Worm (Caenorhabditis elegans): Measurements from ENCODE around the gene mob-4.

DNA sequence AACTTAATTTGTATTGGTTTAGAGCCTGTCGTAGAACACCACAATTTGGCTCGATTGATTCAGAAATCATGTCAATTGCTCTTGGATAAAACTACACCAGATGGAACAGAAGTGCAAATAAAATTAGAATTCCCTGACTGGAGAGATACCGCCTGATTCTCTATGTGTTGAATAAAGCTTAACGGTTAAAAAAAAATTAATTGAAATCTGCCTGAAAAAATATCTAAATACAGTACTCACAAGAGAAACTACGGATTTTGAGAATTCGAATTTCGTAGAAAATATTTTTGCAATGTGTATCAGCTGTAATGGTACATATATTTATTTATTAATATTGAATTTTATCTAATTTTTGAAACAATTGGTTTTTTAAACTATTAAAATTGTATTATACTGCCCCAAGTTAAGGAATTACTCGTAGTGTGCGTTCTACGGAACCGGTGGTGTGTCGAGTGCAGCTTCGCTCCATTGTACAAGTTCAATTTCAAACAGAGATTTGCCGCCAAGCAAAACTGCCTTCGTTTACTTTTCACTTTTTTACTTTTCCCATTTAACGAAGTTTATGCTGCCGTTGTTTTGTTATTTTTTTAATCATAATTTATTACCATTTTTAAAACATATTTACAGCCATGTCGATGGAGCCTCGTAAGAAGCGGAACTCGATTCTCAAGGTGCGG lies 25.2 kb downstream of the mob-4 start, which contains the start of gene knl-1:
- TF ChIP-seq ama-1 (optimal IDR thresholded peaks at IDR 0.05): no peak
- no peak for TF ChIP-seq tbx-37 (GFP tag; conservative IDR thresholded peaks at IDR 0.05)
- TF ChIP-seq B0310.2 (tag; optimal IDR thresholded peaks at IDR 0.05): no peak
- TF ChIP-seq sea-1 (GFP tag; conservative IDR thresholded peaks at IDR 0.05): no peak
- TF ChIP-seq tbx-11 (GFP tag; IDR thresholded peaks at IDR 0.05): no peak
- peak; percentile 51 for TF ChIP-seq F13C5.2 (tag; optimal IDR thresholded peaks at IDR 0.05)
- TF ChIP-seq ceh-36 (tag; optimal IDR thresholded peaks at IDR 0.05): no peak
- no peak; the same call in 1 of the 2 replicates for TF ChIP-seq pes-1 (GFP tag; IDR thresholded peaks at IDR 0.05)
- TF ChIP-seq hmbx-1 (tag; optimal IDR thresholded peaks at IDR 0.05): no peak
- TF ChIP-seq hmg-4 (GFP tag; optimal IDR thresholded peaks at IDR 0.05): peak; percentile 54
- TF ChIP-seq tra-4 (tag; optimal IDR thresholded peaks at IDR 0.05): no peak
- no peak for TF ChIP-seq flt-1 (GFP tag; IDR thresholded peaks at IDR 0.05)
- no peak for TF ChIP-seq aly-1 (tag; optimal IDR thresholded peaks at IDR 0.05)
